Worm (Caenorhabditis elegans) whole organism, late embryonic: ENCODE results near the gene ZC412.10.

Experiments used
- F13H6.1 ChIP-seq: sonication (generic microtip); optimal IDR thresholded peaks from 2 replicates; lab custom pipeline; 2016; ENCODE audit warnings: missing genetic modification characterization, missing compliant biosample characterization
- Y22D7AL.16 ChIP-seq: sonication (generic microtip); optimal IDR thresholded peaks from 2 replicates; lab custom pipeline; 2016; ENCODE audit warnings: missing genetic modification characterization, missing compliant biosample characterization
- ceh-22 ChIP-seq: sonication (generic microtip); optimal IDR thresholded peaks from 2 replicates; lab custom pipeline; 2017; ENCODE audit warnings: missing biosample characterization, missing genetic modification characterization
- hlh-8 ChIP-seq: sonication (generic microtip); optimal IDR thresholded peaks from 2 replicates; lab custom pipeline; 2016; ENCODE audit warnings: missing genotype, missing genetic modification characterization, missing compliant biosample characterization
- ttx-3 ChIP-seq: sonication (generic microtip); optimal IDR thresholded peaks from 2 replicates; lab custom pipeline; 2016; ENCODE audit warnings: missing genetic modification reagents, missing genetic modification characterization, missing compliant biosample characterization
- unc-86 ChIP-seq: sonication (generic microtip); optimal IDR thresholded peaks from 2 replicates; lab custom pipeline; 2016; ENCODE audit warnings: missing genetic modification characterization, missing compliant biosample characterization

DNA sequence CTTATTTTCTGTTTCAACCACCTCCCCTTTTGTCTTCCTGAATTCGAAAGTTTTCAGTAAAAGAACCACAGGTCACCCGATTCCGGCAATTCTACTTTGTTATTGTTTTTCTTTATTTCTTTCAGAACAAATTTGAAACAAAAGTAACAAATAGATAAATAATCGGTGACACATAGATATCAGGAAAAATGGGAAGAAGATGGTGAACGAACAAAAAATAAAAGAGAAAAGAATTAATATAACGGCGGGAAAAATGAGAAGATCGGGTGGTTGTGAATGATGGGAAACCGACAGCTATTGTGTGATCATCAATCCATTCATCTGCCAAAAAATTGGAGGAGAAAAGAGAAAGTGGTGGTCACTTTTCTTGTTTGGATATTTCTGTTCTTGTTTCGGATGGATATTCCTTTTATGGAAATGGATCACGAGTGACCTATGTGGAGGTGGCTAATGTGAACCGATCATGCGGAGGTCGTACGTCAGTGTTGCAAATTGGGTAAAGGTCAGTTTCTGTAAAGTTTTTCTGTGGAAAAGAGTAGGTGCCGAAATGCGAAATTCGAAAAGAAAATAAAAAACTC is 707 bp upstream of the ZC412.10 start:
- TF ChIP-seq hlh-8 (tag; lab: Kevin White, UChicago) (no peak), Y22D7AL.16 (tag; lab: Kevin White, UChicago) (no peak), F13H6.1 (no peak), ceh-22 (tag; lab: Kevin White, UChicago) (no peak), unc-86 (no peak), ttx-3 (no peak)
